Worm (Caenorhabditis elegans) whole organism, L4 larva: ENCODE measurements around the gene sre-24.

Experiments
- ama-1 ChIP-seq: fragments of 150-350 bp; optimal IDR thresholded peaks from 2 replicates; lab custom pipeline; 2014; ENCODE audit warnings: inconsistent platforms, mixed read lengths
- daf-12 ChIP-seq: fragments of 150-350 bp; optimal IDR thresholded peaks from 2 replicates; lab custom pipeline; 2014; ENCODE audit warnings: missing biosample characterization, missing genetic modification reagents, missing genetic modification characterization
- dve-1 ChIP-seq: sonication (generic microtip); optimal IDR thresholded peaks from 2 replicates; lab custom pipeline; 2017; ENCODE audit warnings: antibody characterized with exemption, mild to moderate bottlenecking, missing genetic modification characterization, missing compliant biosample characterization; ENCODE audit not compliant: insufficient read depth
- lin-15B ChIP-seq: fragments of 150-350 bp; sonication (generic microtip); optimal IDR thresholded peaks from 3 replicates; lab custom pipeline; 2014; ENCODE audit warnings: missing biosample characterization, missing genetic modification characterization
- nhr-11 ChIP-seq: fragments of 150-350 bp; optimal IDR thresholded peaks from 2 replicates; lab custom pipeline; 2014; ENCODE audit warnings: missing biosample characterization, missing genetic modification characterization
- nhr-76 ChIP-seq: fragments of 150-350 bp; optimal IDR thresholded peaks from 2 replicates; lab custom pipeline; 2014; ENCODE audit warnings: missing biosample characterization, missing genetic modification characterization
- php-3 ChIP-seq: fragments of 200-800 bp; sonication (Bioruptor generic); IDR thresholded peaks from 2 replicates; pipeline ENCODE4 v1.3.6; 2022; ENCODE audit warnings: missing genetic modification reagents, missing genetic modification characterization, missing compliant biosample characterization
- rbr-2 ChIP-seq: sonication (generic microtip); optimal IDR thresholded peaks from 2 replicates; lab custom pipeline; 2016; ENCODE audit warnings: missing genotype, missing genetic modification characterization, missing compliant biosample characterization
- ztf-11 ChIP-seq: fragments of 150-350 bp; optimal IDR thresholded peaks from 2 replicates; lab custom pipeline; 2014; ENCODE audit warnings: missing biosample characterization, missing genetic modification characterization

DNA sequence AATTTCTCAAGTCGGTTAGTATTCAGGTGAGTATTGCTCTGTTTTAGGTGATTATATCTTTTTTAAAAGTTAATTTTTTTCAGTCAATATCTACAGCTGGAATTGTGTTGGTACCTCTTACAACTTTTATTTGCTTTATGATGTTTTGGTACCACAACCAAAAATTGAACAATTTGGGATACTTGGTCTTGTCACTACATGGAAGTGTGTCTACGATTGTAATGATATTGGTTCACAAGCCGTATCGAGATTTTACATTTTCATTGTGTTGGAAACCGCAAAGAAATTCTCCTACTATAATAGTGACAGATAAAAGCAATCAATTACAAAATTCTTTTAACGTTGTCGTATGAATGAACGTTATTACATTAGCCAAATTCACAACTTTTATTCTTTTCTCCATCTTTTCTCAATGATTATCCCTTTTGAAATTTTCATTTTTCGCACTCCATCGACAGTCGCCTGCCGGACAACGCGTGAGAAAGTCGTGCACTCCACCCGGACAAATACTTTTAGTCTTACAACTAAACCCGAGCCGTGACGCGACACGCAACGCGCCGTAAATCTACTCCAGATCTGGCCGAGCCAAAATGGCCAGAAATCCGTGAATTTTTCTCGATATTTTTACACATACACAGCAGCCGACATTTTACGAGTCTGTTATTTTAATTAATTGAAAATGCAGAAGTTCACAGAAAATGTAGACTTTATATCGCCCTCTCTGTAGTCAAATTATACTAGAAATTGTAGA is 12.6 kb upstream of the sre-24 start:
- TF ChIP-seq php-3 (GFP tag; lab: Robert Waterston, UW) (no peak), ama-1 (lab: Kevin White, UChicago) (no peak), nhr-11 (tag; lab: Kevin White, UChicago) (no peak), nhr-76 (tag; lab: Kevin White, UChicago) (no peak), daf-12 (tag; lab: Kevin White, UChicago) (no peak), lin-15B (tag; lab: Kevin White, UChicago) (no peak), ztf-11 (tag; lab: Kevin White, UChicago) (no peak), rbr-2 (tag; lab: Kevin White, UChicago) (no peak), dve-1 (tag; lab: Kevin White, UChicago) (no peak)
